Worm (Caenorhabditis elegans) whole organism, young adult: ENCODE data around the gene pmt-1.

ENCODE experiments used
- B0035.1 ChIP-seq: sonication (generic microtip); optimal IDR thresholded peaks from 2 replicates; lab custom pipeline; 2016; ENCODE audit warnings: missing genetic modification characterization, mild to moderate bottlenecking, missing compliant biosample characterization, missing genotype, missing genetic modification reagents
- C06A6.2 ChIP-seq: fragments of 200-800 bp; sonication (Bioruptor generic); conservative IDR thresholded peaks from 2 replicates; pipeline ENCODE4 v1.3.6; 2022; ENCODE audit warnings: missing genetic modification characterization, missing compliant biosample characterization
- F39B2.1 ChIP-seq: fragments of 200-800 bp; sonication (Bioruptor generic); IDR thresholded peaks from 2 replicates; pipeline ENCODE4 v1.3.6; 2022; ENCODE audit warnings: missing genetic modification reagents, missing genetic modification characterization, missing compliant biosample characterization
- F57C9.4 ChIP-seq: sonication (generic microtip); optimal IDR thresholded peaks from 2 replicates; lab custom pipeline; 2017; ENCODE audit warnings: mild to moderate bottlenecking, missing genetic modification characterization, missing compliant biosample characterization
- K12H6.12 ChIP-seq: fragments of 200-800 bp; sonication (Bioruptor generic); optimal IDR thresholded peaks from 2 replicates; lab custom pipeline; 2018; ENCODE audit warnings: mild to moderate bottlenecking, missing genetic modification characterization, missing compliant biosample characterization
- Y56A3A.18 ChIP-seq: fragments of 200-800 bp; sonication (Bioruptor generic); IDR thresholded peaks from 2 replicates; pipeline ENCODE4 v1.3.6; 2022; ENCODE audit warnings: missing genetic modification reagents, missing genetic modification characterization, missing compliant biosample characterization
- Y67H2A.10 ChIP-seq: fragments of 200-800 bp; sonication (Bioruptor generic); conservative IDR thresholded peaks from 2 replicates; pipeline ENCODE4 v1.3.6; 2022; ENCODE audit warnings: missing genetic modification reagents, missing genetic modification characterization, missing compliant biosample characterization
- Y79H2A.3 ChIP-seq: fragments of 200-800 bp; sonication (Bioruptor generic); conservative IDR thresholded peaks from 2 replicates; pipeline ENCODE4 v1.3.6; 2022; ENCODE audit warnings: missing genetic modification reagents, missing genetic modification characterization, missing compliant biosample characterization
- Y95B8A.8 ChIP-seq: fragments of 200-800 bp; sonication (Bioruptor generic); IDR thresholded peaks from 2 replicates; pipeline ENCODE4 v1.3.6; 2022; ENCODE audit warnings: missing genetic modification reagents, missing genetic modification characterization, missing compliant biosample characterization
- aptf-2 ChIP-seq: fragments of 200-800 bp; sonication (Bioruptor generic); conservative IDR thresholded peaks from 2 replicates; pipeline ENCODE4 v1.3.6; 2022; ENCODE audit warnings: missing genetic modification reagents, missing genetic modification characterization, missing compliant biosample characterization
- aptf-3 ChIP-seq: fragments of 200-800 bp; sonication (Bioruptor generic); IDR thresholded peaks from 2 replicates; pipeline ENCODE4 v1.3.6; 2022; ENCODE audit warnings: missing genetic modification characterization, missing compliant biosample characterization
- attf-3 ChIP-seq: fragments of 200-800 bp; sonication (Bioruptor generic); conservative IDR thresholded peaks from 2 replicates; pipeline ENCODE4 v1.3.6; 2022; ENCODE audit warnings: missing genetic modification reagents, missing genetic modification characterization, missing compliant biosample characterization
- cebp-2 ChIP-seq: fragments of 200-800 bp; sonication (Bioruptor generic); IDR thresholded peaks from 2 replicates; pipeline ENCODE4 v1.3.6; 2022; ENCODE audit warnings: missing genetic modification characterization, missing compliant biosample characterization
- ceh-40 ChIP-seq: fragments of 200-800 bp; sonication (Bioruptor generic); IDR thresholded peaks from 2 replicates; pipeline ENCODE4 v1.3.6; 2022; ENCODE audit warnings: missing genetic modification characterization, missing compliant biosample characterization
- ceh-79 ChIP-seq: sonication (generic microtip); optimal IDR thresholded peaks from 2 replicates; lab custom pipeline; 2017; ENCODE audit warnings: mild to moderate bottlenecking, missing genetic modification characterization, missing compliant biosample characterization
- chd-7 ChIP-seq: sonication (generic microtip); optimal IDR thresholded peaks from 2 replicates; lab custom pipeline; 2016; ENCODE audit warnings: mild to moderate bottlenecking, missing genetic modification characterization, moderate library complexity, missing compliant biosample characterization
- dox-1 ChIP-seq: fragments of 200-800 bp; sonication (Bioruptor generic); IDR thresholded peaks from 2 replicates; pipeline ENCODE4 v1.3.6; 2022; ENCODE audit warnings: missing genetic modification reagents, missing genetic modification characterization, missing compliant biosample characterization
- dpl-1 ChIP-seq: fragments of 150-350 bp; optimal IDR thresholded peaks from 2 replicates; lab custom pipeline; 2014; ENCODE audit warnings: missing biosample characterization, missing genetic modification reagents, missing genetic modification characterization
- egl-44 ChIP-seq: fragments of 200-800 bp; sonication (Bioruptor generic); IDR thresholded peaks from 2 replicates; pipeline ENCODE4 v1.3.6; 2022; ENCODE audit warnings: missing genetic modification reagents, missing genetic modification characterization, missing compliant biosample characterization
- fkh-3 ChIP-seq: sonication (generic microtip); optimal IDR thresholded peaks from 2 replicates; lab custom pipeline; 2016; ENCODE audit warnings: mild to moderate bottlenecking, missing genetic modification characterization, missing compliant biosample characterization
- gei-17 ChIP-seq: fragments of 200-800 bp; sonication (Bioruptor generic); optimal IDR thresholded peaks from 2 replicates; lab custom pipeline; 2018; ENCODE audit warnings: mild to moderate bottlenecking, missing genetic modification characterization, missing compliant biosample characterization
- him-1 ChIP-seq: sonication (generic microtip); optimal IDR thresholded peaks from 2 replicates; lab custom pipeline; 2016; ENCODE audit warnings: missing genotype, missing genetic modification reagents, missing genetic modification characterization, missing compliant biosample characterization
- hmg-1.2 ChIP-seq: fragments of 200-800 bp; sonication (Bioruptor generic); IDR thresholded peaks from 2 replicates; pipeline ENCODE4 v1.3.6; 2022; ENCODE audit warnings: missing genetic modification reagents, missing genetic modification characterization, missing compliant biosample characterization
- hsf-1 ChIP-seq: fragments of 200-800 bp; sonication (Bioruptor generic); IDR thresholded peaks from 2 replicates; pipeline ENCODE4 v1.3.6; 2022; ENCODE audit warnings: missing genetic modification reagents, missing genetic modification characterization, missing compliant biosample characterization
- lag-1 ChIP-seq: fragments of 200-800 bp; sonication (Bioruptor generic); IDR thresholded peaks from 2 replicates; pipeline ENCODE4 v1.3.6; 2022; ENCODE audit warnings: missing genetic modification reagents, missing genetic modification characterization, missing compliant biosample characterization
- let-607 ChIP-seq, 2 experiments: fragments of 200-800 bp in 1 of 2; sonication (Bioruptor generic) in 1 of 2; sonication (generic microtip) in 1 of 2; optimal IDR thresholded peaks; 2 replicates each; lab custom pipeline; 2016 to 2018; ENCODE audit warnings: mild to moderate bottlenecking in 2 of 2, missing compliant biosample characterization in 2 of 2, missing genetic modification characterization in 2 of 2, moderate library complexity in 2 of 2, missing genotype in 1 of 2
- mel-28 ChIP-seq: sonication (generic microtip); optimal IDR thresholded peaks from 2 replicates; lab custom pipeline; 2016; ENCODE audit warnings: borderline replicate concordance, mild to moderate bottlenecking, missing genetic modification characterization, missing compliant biosample characterization
- mxl-1 ChIP-seq: sonication (generic microtip); optimal IDR thresholded peaks from 2 replicates; lab custom pipeline; 2016; ENCODE audit warnings: missing genetic modification characterization, missing compliant biosample characterization
- nfya-2 ChIP-seq: fragments of 200-800 bp; sonication (Bioruptor generic); IDR thresholded peaks from 2 replicates; pipeline ENCODE4 v1.3.6; 2022; ENCODE audit warnings: missing genetic modification reagents, missing genetic modification characterization, missing compliant biosample characterization
- pbrm-1 ChIP-seq: fragments of 200-800 bp; sonication (Bioruptor generic); IDR thresholded peaks from 2 replicates; pipeline ENCODE4 v1.3.6; 2022; ENCODE audit warnings: missing genetic modification reagents, missing genetic modification characterization, missing compliant biosample characterization
- repo-1 ChIP-seq: sonication (generic microtip); optimal IDR thresholded peaks from 2 replicates; lab custom pipeline; 2017; ENCODE audit warnings: mild to moderate bottlenecking, missing genetic modification characterization, missing compliant biosample characterization
- rpc-1 ChIP-seq, 2 experiments: fragments of 150-350 bp in 1 of 2; sonication (generic microtip) in 1 of 2; optimal IDR thresholded peaks; 2 replicates each; lab custom pipeline; 2014 to 2018; ENCODE audit warnings: missing biosample characterization in 1 of 2, missing genetic modification characterization in 1 of 2, missing genetic modification reagents in 1 of 2, missing genotype in 1 of 2
- sea-2 ChIP-seq: fragments of 200-800 bp; sonication (Bioruptor generic); IDR thresholded peaks from 2 replicates; pipeline ENCODE4 v1.3.6; 2022; ENCODE audit warnings: missing genetic modification characterization, missing compliant biosample characterization
- snpc-4 ChIP-seq, 5 experiments: fragments of 150-350 bp in 1 of 5; sonication (generic microtip) in 4 of 5; optimal IDR thresholded peaks; 2 replicates each; lab custom pipeline; 2014 to 2018; ENCODE audit warnings: missing genetic modification characterization in 5 of 5, missing biosample characterization in 3 of 5, antibody characterized with exemption in 2 of 5, mild to moderate bottlenecking in 2 of 5, missing compliant biosample characterization in 2 of 5, missing genotype in 2 of 5, moderate library complexity in 2 of 5, missing genetic modification reagents in 1 of 5
- tbp1 ChIP-seq: fragments of 200-800 bp; sonication (Bioruptor generic); optimal IDR thresholded peaks from 2 replicates; lab custom pipeline; 2018; ENCODE audit warnings: mild to moderate bottlenecking, missing genetic modification characterization, missing compliant biosample characterization
- unc-130 ChIP-seq: sonication (generic microtip); optimal IDR thresholded peaks from 2 replicates; lab custom pipeline; 2016; ENCODE audit warnings: missing genetic modification reagents, missing genetic modification characterization, missing compliant biosample characterization
- zfh-2 ChIP-seq: fragments of 200-800 bp; sonication (Bioruptor generic); conservative IDR thresholded peaks from 2 replicates; pipeline ENCODE4 v1.3.6; 2022; ENCODE audit warnings: missing genetic modification reagents, missing genetic modification characterization, missing compliant biosample characterization
- ztf-26 ChIP-seq: sonication (generic microtip); optimal IDR thresholded peaks from 2 replicates; lab custom pipeline; 2017; ENCODE audit warnings: missing genetic modification characterization, missing compliant biosample characterization
- ztf-28 ChIP-seq: fragments of 200-800 bp; sonication (Bioruptor generic); IDR thresholded peaks from 2 replicates; pipeline ENCODE4 v1.3.6; 2022; ENCODE audit warnings: missing genetic modification reagents, missing genetic modification characterization, missing compliant biosample characterization
- ztf-3 ChIP-seq: fragments of 200-800 bp; sonication (Bioruptor generic); optimal IDR thresholded peaks from 2 replicates; lab custom pipeline; 2018; ENCODE audit warnings: mild to moderate bottlenecking, missing genetic modification characterization, missing compliant biosample characterization
- ztf-6 ChIP-seq: fragments of 200-800 bp; sonication (Bioruptor generic); IDR thresholded peaks from 2 replicates; pipeline ENCODE4 v1.3.6; 2022; ENCODE audit warnings: missing genetic modification reagents, missing genetic modification characterization, missing compliant biosample characterization

Gene pmt-1

DNA sequence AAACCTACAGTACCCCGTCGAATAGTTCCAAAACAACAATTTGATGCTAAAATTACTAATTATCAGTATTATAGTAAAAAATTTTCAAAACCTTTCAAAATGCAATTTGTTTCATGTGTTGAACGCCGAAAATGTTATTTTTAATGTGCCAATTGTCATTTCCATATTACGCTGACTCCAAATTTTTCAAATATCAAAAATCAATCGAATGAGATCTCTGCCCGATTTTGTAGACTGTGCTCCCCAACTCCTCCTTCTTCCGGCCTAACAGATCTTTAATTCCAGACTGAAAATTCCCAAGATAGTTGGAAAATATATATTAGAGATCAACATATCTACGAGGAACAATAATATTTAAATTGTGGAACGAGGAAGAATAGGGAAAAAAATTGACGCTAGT is 4.5 kb downstream of the pmt-1 start:
- TF ChIP-seq ztf-26 (tag; lab: Kevin White, UChicago), result peak; percentile 4
- no peak for TF ChIP-seq nfya-2 (GFP tag; lab: Robert Waterston, UW)
- 0 out of 2 replicates have a peak, but pooled peaks have one; percentile 8 for TF ChIP-seq Y95B8A.8 (GFP tag; lab: Robert Waterston, UW)
- TF ChIP-seq attf-3 (GFP tag; lab: Robert Waterston, UW), result no peak
- TF ChIP-seq ztf-6 (GFP tag; lab: Robert Waterston, UW), result no peak
- no peak for TF ChIP-seq dox-1 (GFP tag; lab: Robert Waterston, UW)
- no peak for TF ChIP-seq Y56A3A.18
- TF ChIP-seq him-1 (tag; lab: Kevin White, UChicago), result no peak
- no peak for TF ChIP-seq unc-130 (GFP tag; lab: Kevin White, UChicago)
- TF ChIP-seq ceh-40 (GFP tag; lab: Robert Waterston, UW), result no peak
- TF ChIP-seq F39B2.1, result no peak
- TF ChIP-seq mel-28 (tag; lab: Kevin White, UChicago), result no peak
- no peak for TF ChIP-seq fkh-3
- no peak for TF ChIP-seq F57C9.4 (tag; lab: Kevin White, UChicago)
- no peak for TF ChIP-seq zfh-2

DNA sequence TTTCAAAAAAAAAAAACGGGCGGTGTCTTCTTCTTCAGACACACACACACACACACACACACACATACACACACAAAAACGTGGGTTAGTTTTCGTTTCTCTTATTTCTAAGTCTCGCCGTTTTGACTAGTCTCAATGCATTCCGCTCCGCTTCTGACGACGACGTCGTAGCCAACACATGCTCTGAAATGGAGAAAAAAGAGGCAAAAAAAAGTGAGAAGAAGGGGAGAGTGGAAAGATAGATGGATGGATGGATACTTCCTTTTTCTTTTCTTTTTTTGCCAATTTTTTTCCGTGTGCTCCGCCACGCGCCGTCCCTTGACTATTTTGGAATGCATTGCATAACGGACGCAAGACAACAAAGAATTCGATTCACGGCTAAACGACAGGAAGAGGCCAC is 5.6 kb downstream of the pmt-1 start:
- TF ChIP-seq zfh-2 (0 out of 2 replicates have a peak, but pooled peaks have one; percentile 30), aptf-2 (no peak), chd-7 (tag; lab: Kevin White, UChicago) (peak; percentile 11), K12H6.12 (tag; lab: Kevin White, UChicago) (peak; percentile 33), him-1 (tag; lab: Kevin White, UChicago) (no peak)
- TF ChIP-seq, all 124 proteins: peak for 3

DNA sequence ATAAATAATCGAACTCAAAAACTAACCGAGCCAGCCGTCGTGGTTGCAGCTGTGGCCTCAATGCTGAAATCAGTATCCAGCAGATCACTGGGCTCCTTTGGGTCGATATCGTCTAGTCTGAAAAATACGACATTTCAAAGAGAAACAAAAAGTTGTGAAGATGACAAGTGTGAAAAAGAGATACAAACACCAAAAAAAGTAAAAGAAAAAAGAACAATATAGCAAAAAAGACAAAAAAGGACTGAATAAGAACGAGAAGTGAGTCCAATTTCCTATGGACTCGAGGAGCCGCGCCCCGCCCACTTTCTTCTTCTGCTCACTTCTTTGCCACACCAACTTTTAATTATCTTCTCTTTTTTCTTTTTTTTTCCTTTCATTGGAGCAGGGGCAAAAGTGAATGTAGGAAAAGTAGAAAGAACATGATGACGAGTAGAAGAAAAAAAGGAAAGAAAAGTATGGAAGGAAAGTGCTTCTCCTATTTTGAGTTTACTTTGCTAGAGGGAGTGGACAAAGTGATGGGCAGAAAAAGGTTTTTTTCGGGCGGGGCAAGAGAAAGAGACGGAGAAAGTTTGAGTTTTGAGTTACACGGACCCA is 10.5 kb downstream of the pmt-1 start, which contains the start of gene drn-1:
Gene drn-1, minus strand, starts transcription at position 117 of the 594 bp plus-strand sequence.
- TF ChIP-seq rpc-1 (optimal IDR thresholded peaks at IDR 0.05; lab: Kevin White, UChicago) (no peak), rpc-1 (tag; optimal IDR thresholded peaks at IDR 0.05; lab: Kevin White, UChicago) (no peak), Y67H2A.10 (GFP tag; lab: Robert Waterston, UW) (no peak), Y79H2A.3 (GFP tag; lab: Robert Waterston, UW) (no peak), pbrm-1 (GFP tag; lab: Robert Waterston, UW) (no peak), cebp-2 (no peak)

DNA sequence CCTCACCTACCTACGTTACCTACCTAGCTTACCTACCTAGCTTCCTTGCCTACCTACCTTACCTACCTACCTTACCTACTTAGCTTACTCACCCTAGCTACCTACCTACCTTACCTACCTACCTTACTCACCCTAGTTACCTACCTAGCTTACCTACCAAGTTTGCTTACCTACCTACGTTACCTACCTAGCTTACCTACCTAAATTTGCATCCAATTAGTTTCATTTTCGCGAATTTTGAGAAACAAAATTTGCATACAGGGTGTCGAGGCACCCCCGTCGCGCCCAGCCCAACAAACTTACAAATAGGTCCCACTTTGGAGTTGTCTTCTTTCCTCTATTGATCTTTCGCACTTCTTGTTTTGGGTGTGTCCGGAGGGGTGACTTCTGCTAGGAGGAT is 13.3 kb downstream of the pmt-1 start:
- TF ChIP-seq attf-3 (GFP tag; lab: Robert Waterston, UW), result no peak
- no peak for TF ChIP-seq tbp1
- TF ChIP-seq repo-1 (tag; lab: Kevin White, UChicago), result no peak
- no peak for TF ChIP-seq sea-2
- no peak for TF ChIP-seq C06A6.2 (GFP tag; lab: Robert Waterston, UW)
- no peak for TF ChIP-seq nfya-2 (GFP tag; lab: Robert Waterston, UW)
- TF ChIP-seq B0035.1 (tag; lab: Kevin White, UChicago), result no peak
- no peak for TF ChIP-seq gei-17 (GFP tag; lab: Kevin White, UChicago)
- no peak for TF ChIP-seq aptf-3 (GFP tag; lab: Robert Waterston, UW)

DNA sequence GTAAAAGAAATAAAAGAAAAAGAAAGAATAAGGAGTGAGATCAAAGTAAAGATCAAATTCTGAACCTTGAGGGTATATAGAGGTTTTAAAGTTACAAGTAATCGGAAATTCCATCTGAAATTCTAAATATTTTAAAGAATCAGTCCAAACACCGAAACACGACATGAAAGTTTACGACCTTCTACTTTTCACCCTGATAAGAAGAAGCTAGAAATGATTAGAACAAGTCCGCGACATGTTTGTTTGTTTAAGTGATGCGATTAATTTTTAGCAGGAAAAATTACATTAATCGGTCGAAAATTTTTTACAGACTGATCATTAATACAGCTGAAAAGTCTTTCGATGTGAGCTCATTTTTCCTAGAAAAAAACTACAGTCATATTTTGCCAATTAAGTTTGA is 17.7 kb downstream of the pmt-1 start:
- TF ChIP-seq hmg-1.2, result no peak
- no peak for TF ChIP-seq ztf-28
- TF ChIP-seq Y95B8A.8 (GFP tag; lab: Robert Waterston, UW), result no peak
- TF ChIP-seq let-607 (tag; optimal IDR thresholded peaks at IDR 0.05; lab: Kevin White, UChicago), result no peak
- no peak for TF ChIP-seq lag-1 (GFP tag; lab: Robert Waterston, UW)
- TF ChIP-seq egl-44 (GFP tag; lab: Robert Waterston, UW), result no peak
- no peak for TF ChIP-seq repo-1 (tag; lab: Kevin White, UChicago)
- no peak for TF ChIP-seq dpl-1 (GFP tag; lab: Kevin White, UChicago)
- TF ChIP-seq snpc-4 (GFP tag; optimal IDR thresholded peaks at IDR 0.05; lab: Kevin White, UChicago), result no peak
- no peak for TF ChIP-seq snpc-4 (tag; optimal IDR thresholded peaks at IDR 0.05; lab: Kevin White, UChicago)
- TF ChIP-seq ztf-3, result no peak
- no peak for TF ChIP-seq mxl-1 (tag; lab: Kevin White, UChicago)
- TF ChIP-seq cebp-2, result no peak
- TF ChIP-seq hsf-1 (GFP tag; lab: Robert Waterston, UW), result no peak
- no peak for TF ChIP-seq ceh-79
- no peak for TF ChIP-seq Y67H2A.10 (GFP tag; lab: Robert Waterston, UW)
